Worm (Caenorhabditis elegans) whole organism, L4 larva: ENCODE measurements around the gene bed-3.

ENCODE experiments used
- F26F4.8 ChIP-seq: fragments of 200-800 bp; sonication (Bioruptor generic); conservative IDR thresholded peaks from 2 replicates; pipeline ENCODE4 v1.3.6; 2022; ENCODE audit warnings: missing genetic modification characterization, missing compliant biosample characterization
- F37D6.2 ChIP-seq: sonication (generic microtip); optimal IDR thresholded peaks from 2 replicates; lab custom pipeline; 2016; ENCODE audit warnings: mild to moderate bottlenecking, missing genetic modification characterization, missing compliant biosample characterization
- Y5F2A.4 ChIP-seq: fragments of 200-800 bp; sonication (Bioruptor generic); optimal IDR thresholded peaks from 2 replicates; lab custom pipeline; 2018; ENCODE audit warnings: mild to moderate bottlenecking, missing genetic modification characterization, missing compliant biosample characterization
- ZK337.2 ChIP-seq: fragments of 200-800 bp; sonication (Bioruptor generic); IDR thresholded peaks from 2 replicates; pipeline ENCODE4 v1.3.6; 2022; ENCODE audit warnings: missing genetic modification reagents, missing genetic modification characterization, missing compliant biosample characterization
- ZK546.5 ChIP-seq, 2 experiments: sonication (generic microtip); optimal IDR thresholded peaks; 2 replicates each; lab custom pipeline; 2017; ENCODE audit warnings: missing biosample characterization in 2 of 2, missing genetic modification characterization in 2 of 2
- aha-1 ChIP-seq: fragments of 150-350 bp; peaks from one replicate; lab custom pipeline; 2014; ENCODE audit warnings: missing biosample characterization, missing genetic modification characterization
- aly-2 ChIP-seq: sonication (generic microtip); optimal IDR thresholded peaks from 2 replicates; lab custom pipeline; 2018; ENCODE audit warnings: missing biosample characterization, missing genetic modification characterization
- ama-1 ChIP-seq: fragments of 150-350 bp; optimal IDR thresholded peaks from 2 replicates; lab custom pipeline; 2014; ENCODE audit warnings: inconsistent platforms, mixed read lengths
- arid-1 ChIP-seq: fragments of 200-800 bp; sonication (Bioruptor generic); conservative IDR thresholded peaks from 2 replicates; pipeline ENCODE4 v1.3.6; 2022; ENCODE audit warnings: missing genetic modification reagents, missing genetic modification characterization, missing compliant biosample characterization
- ceh-28 ChIP-seq: fragments of 150-350 bp; optimal IDR thresholded peaks from 2 replicates; lab custom pipeline; 2014; ENCODE audit warnings: missing biosample characterization, missing genetic modification reagents, missing genetic modification characterization
- ceh-32 ChIP-seq: sonication (generic microtip); optimal IDR thresholded peaks from 2 replicates; lab custom pipeline; 2016; ENCODE audit warnings: mild to moderate bottlenecking, missing genetic modification characterization, missing compliant biosample characterization; ENCODE audit not compliant: poor library complexity
- ceh-62 ChIP-seq: sonication (generic microtip); optimal IDR thresholded peaks from 2 replicates; lab custom pipeline; 2017; ENCODE audit warnings: missing biosample characterization, missing genetic modification characterization
- ctbp-1 ChIP-seq: fragments of 200-800 bp; sonication (Bioruptor generic); IDR thresholded peaks from 2 replicates; pipeline ENCODE4 v1.3.6; 2022; ENCODE audit warnings: missing genetic modification reagents, missing genetic modification characterization, missing compliant biosample characterization
- daf-8 ChIP-seq: fragments of 200-800 bp; sonication (Bioruptor generic); IDR thresholded peaks from 2 replicates; pipeline ENCODE4 v1.3.6; 2022; ENCODE audit warnings: missing genetic modification characterization, missing compliant biosample characterization
- dmd-6 ChIP-seq: fragments of 200-800 bp; sonication (Bioruptor generic); IDR thresholded peaks from 2 replicates; pipeline ENCODE4 v1.3.6; 2022; ENCODE audit warnings: missing genetic modification reagents, missing genetic modification characterization, missing compliant biosample characterization
- egl-27 ChIP-seq: sonication (generic microtip); optimal IDR thresholded peaks from 3 replicates; lab custom pipeline; 2017; ENCODE audit warnings: missing biosample characterization, missing genetic modification reagents, missing genetic modification characterization
- egl-43 ChIP-seq: fragments of 200-800 bp; sonication (Bioruptor generic); IDR thresholded peaks from 2 replicates; pipeline ENCODE4 v1.3.6; 2022; ENCODE audit warnings: missing genetic modification reagents, missing genetic modification characterization, missing compliant biosample characterization
- hlh-11 ChIP-seq: fragments of 200-800 bp; sonication (Bioruptor generic); optimal IDR thresholded peaks from 2 replicates; lab custom pipeline; 2018; ENCODE audit warnings: mild to moderate bottlenecking, missing genetic modification characterization, missing compliant biosample characterization
- hmg-1.1 ChIP-seq: fragments of 200-800 bp; sonication (Bioruptor generic); IDR thresholded peaks from 2 replicates; pipeline ENCODE4 v1.3.6; 2022; ENCODE audit warnings: missing genetic modification reagents, missing genetic modification characterization, missing compliant biosample characterization
- lim-7 ChIP-seq: fragments of 200-800 bp; sonication (Bioruptor generic); IDR thresholded peaks from 2 replicates; pipeline ENCODE4 v1.3.6; 2022; ENCODE audit warnings: missing genetic modification characterization, missing compliant biosample characterization
- lin-39 ChIP-seq: fragments of 150-350 bp; optimal IDR thresholded peaks from 2 replicates; lab custom pipeline; 2014; ENCODE audit warnings: missing biosample characterization, missing genetic modification reagents, missing genetic modification characterization
- mdt-29 ChIP-seq: fragments of 200-800 bp; sonication (Bioruptor generic); IDR thresholded peaks from 2 replicates; pipeline ENCODE4 v1.3.6; 2022; ENCODE audit warnings: missing genetic modification reagents, missing genetic modification characterization, missing compliant biosample characterization
- mxl-3 ChIP-seq: fragments of 200-800 bp; sonication (Bioruptor generic); optimal IDR thresholded peaks from 2 replicates; lab custom pipeline; 2018; ENCODE audit warnings: mild to moderate bottlenecking, missing genetic modification characterization, missing compliant biosample characterization
- nhr-10 ChIP-seq: fragments of 150-350 bp; optimal IDR thresholded peaks from 2 replicates; lab custom pipeline; 2014; ENCODE audit warnings: missing biosample characterization, missing genetic modification characterization
- nhr-11 ChIP-seq: fragments of 150-350 bp; optimal IDR thresholded peaks from 2 replicates; lab custom pipeline; 2014; ENCODE audit warnings: missing biosample characterization, missing genetic modification characterization
- nhr-237 ChIP-seq: sonication (generic microtip); optimal IDR thresholded peaks from 2 replicates; lab custom pipeline; 2017; ENCODE audit warnings: missing biosample characterization, missing genetic modification characterization
- nhr-41 ChIP-seq: fragments of 200-800 bp; sonication (Bioruptor generic); IDR thresholded peaks from 2 replicates; pipeline ENCODE4 v1.3.6; 2022; ENCODE audit warnings: missing genetic modification reagents, missing genetic modification characterization, missing compliant biosample characterization
- pqm-1 ChIP-seq: sonication (generic microtip); optimal IDR thresholded peaks from 2 replicates; lab custom pipeline; 2017; ENCODE audit warnings: missing biosample characterization, missing genetic modification characterization
- sdz-12 ChIP-seq: fragments of 200-800 bp; sonication (Bioruptor generic); optimal IDR thresholded peaks from 2 replicates; lab custom pipeline; 2018; ENCODE audit warnings: mild to moderate bottlenecking, missing genetic modification characterization, missing compliant biosample characterization
- set-16 ChIP-seq: fragments of 200-800 bp; sonication (Bioruptor generic); IDR thresholded peaks from 2 replicates; pipeline ENCODE4 v1.3.6; 2022; ENCODE audit warnings: missing genetic modification reagents, missing genetic modification characterization, missing compliant biosample characterization
- snpc-1.2 ChIP-seq: fragments of 200-800 bp; sonication (Bioruptor generic); IDR thresholded peaks from 2 replicates; pipeline ENCODE4 v1.3.6; 2022; ENCODE audit warnings: missing genetic modification reagents, missing genetic modification characterization, missing compliant biosample characterization
- snpc-4 ChIP-seq: fragments of 150-350 bp; optimal IDR thresholded peaks from 2 replicates; lab custom pipeline; 2014; ENCODE audit warnings: missing biosample characterization, missing genetic modification characterization
- spr-1 ChIP-seq: sonication (generic microtip); optimal IDR thresholded peaks from 2 replicates; lab custom pipeline; 2016; ENCODE audit warnings: mild to moderate bottlenecking, missing genetic modification characterization, missing compliant biosample characterization
- tra-1 ChIP-seq: fragments of 200-800 bp; sonication (Bioruptor generic); IDR thresholded peaks from 2 replicates; pipeline ENCODE4 v1.3.6; 2022; ENCODE audit warnings: missing genetic modification reagents, missing genetic modification characterization, missing compliant biosample characterization
- unc-62 ChIP-seq, 3 experiments: fragments of 150-350 bp in 1 of 3; sonication (generic microtip); optimal IDR thresholded peaks in 2 of 3; peaks in 1 of 3; 1 replicate in 1 of 3; 2 replicates in 2 of 3; lab custom pipeline; 2014 to 2017; ENCODE audit warnings: missing biosample characterization in 3 of 3, missing genetic modification characterization in 3 of 3, missing genetic modification reagents in 3 of 3, missing genotype in 1 of 3
- zip-2 ChIP-seq: fragments of 150-350 bp; optimal IDR thresholded peaks from 2 replicates; lab custom pipeline; 2014; ENCODE audit warnings: missing biosample characterization, missing genetic modification characterization
- ztf-7 ChIP-seq: fragments of 150-350 bp; optimal IDR thresholded peaks from 2 replicates; lab custom pipeline; 2014; ENCODE audit warnings: missing biosample characterization, missing genetic modification characterization

bed-3 gene

DNA sequence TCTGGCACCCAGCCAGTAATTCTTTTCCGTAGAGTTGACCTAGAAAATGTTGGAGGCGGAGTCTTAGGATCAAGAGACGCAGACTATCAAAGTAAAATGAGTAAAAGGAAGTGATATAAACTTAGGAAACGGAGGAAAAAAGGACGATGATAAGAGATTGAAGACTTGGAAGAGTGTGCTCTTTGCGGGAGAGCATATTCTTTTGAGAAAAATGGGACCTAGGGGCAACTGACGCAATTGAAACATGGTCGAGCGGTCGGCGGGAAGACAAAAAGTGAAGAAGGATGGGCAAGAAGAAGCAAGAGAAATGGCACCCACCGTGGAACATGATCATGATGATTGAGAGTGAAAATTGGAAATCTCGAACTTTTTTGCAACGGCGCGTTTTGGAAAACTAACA, 31.7 kb downstream of the bed-3 start:
- TF ChIP-seq sdz-12 (no peak), unc-62 (GFP tag; optimal IDR thresholded peaks at IDR 0.05 in 1 of 2; lab: Kevin White, UChicago) (peak in 1 of 2 experiments; percentile 86), unc-62 (tag; optimal IDR thresholded peaks at IDR 0.05; lab: Kevin White, UChicago) (no peak), nhr-11 (peak; percentile 53), snpc-4 (tag; lab: Kevin White, UChicago) (no peak), egl-43 (GFP tag; lab: Robert Waterston, UW) (no peak), mdt-29 (GFP tag; lab: Robert Waterston, UW) (no peak), spr-1 (tag; lab: Kevin White, UChicago) (no peak), hlh-11 (tag; lab: Kevin White, UChicago) (peak; percentile 34), egl-27 (no peak), dmd-6 (no peak), ztf-7 (tag; lab: Kevin White, UChicago) (no peak), ctbp-1 (GFP tag; lab: Robert Waterston, UW) (no peak), nhr-41 (no peak), hmg-1.1 (GFP tag; lab: Robert Waterston, UW) (no peak), lin-39 (tag; lab: Kevin White, UChicago) (no peak), lim-7 (GFP tag; lab: Robert Waterston, UW) (no peak), snpc-1.2 (GFP tag; lab: Robert Waterston, UW) (no peak)

ce11 chrIV:9953333-9953732, 37.0 kb downstream of the bed-3 start, which contains the start of gene gon-1:
gon-1 (minus strand) TSS chrIV:9953433.
- TF ChIP-seq arid-1 (GFP tag; lab: Robert Waterston, UW) (no peak), ctbp-1 (GFP tag; lab: Robert Waterston, UW) (no peak), Y5F2A.4 (GFP tag; lab: Kevin White, UChicago) (no peak), F26F4.8 (GFP tag; lab: Robert Waterston, UW) (no peak), nhr-237 (tag; lab: Kevin White, UChicago) (no peak), unc-62 (GFP tag; optimal IDR thresholded peaks at IDR 0.05 in 1 of 2; lab: Kevin White, UChicago) (no peak), unc-62 (tag; optimal IDR thresholded peaks at IDR 0.05; lab: Kevin White, UChicago) (no peak), mxl-3 (GFP tag; lab: Kevin White, UChicago) (no peak), ceh-62 (tag; lab: Kevin White, UChicago) (no peak), hlh-11 (tag; lab: Kevin White, UChicago) (no peak), egl-43 (GFP tag; lab: Robert Waterston, UW) (no peak), daf-8 (GFP tag; lab: Robert Waterston, UW) (no peak), pqm-1 (tag; lab: Kevin White, UChicago) (no peak), aha-1 (tag; lab: Kevin White, UChicago) (no peak), ama-1 (lab: Kevin White, UChicago) (no peak), set-16 (GFP tag; lab: Robert Waterston, UW) (no peak), ZK546.5 (tag; optimal IDR thresholded peaks at IDR 0.05; lab: Kevin White, UChicago) (no peak), nhr-10 (tag; lab: Kevin White, UChicago) (no peak)

- TF ChIP-seq tra-1 (GFP tag; lab: Robert Waterston, UW) (no peak), snpc-4 (tag; lab: Kevin White, UChicago) (no peak)
Measured at ce11 chrIV:9963945-9964344, 47.6 kb downstream of the bed-3 start, which contains the start of gene T13H10.2. T13H10.2 (plus strand) TSS chrIV:9964245.

ce11 chrIV:9969081-9969480, 52.8 kb downstream of the bed-3 start, which contains the start of the genes kin-5 and C47E12.11:
kin-5 (minus strand) TSS chrIV:9969181.
C47E12.11 (plus strand) TSS chrIV:9969400.
- no peak for TF ChIP-seq ZK337.2 (GFP tag; lab: Robert Waterston, UW)
- TF ChIP-seq F37D6.2 (tag; lab: Kevin White, UChicago): no peak
- no peak for TF ChIP-seq unc-62 (GFP tag; optimal IDR thresholded peaks at IDR 0.05 in 1 of 2; lab: Kevin White, UChicago)
- TF ChIP-seq unc-62 (tag; optimal IDR thresholded peaks at IDR 0.05; lab: Kevin White, UChicago): no peak
- no peak for TF ChIP-seq ceh-28 (tag; lab: Kevin White, UChicago)
- TF ChIP-seq aly-2 (tag; lab: Kevin White, UChicago): no peak
- no peak for TF ChIP-seq lim-7 (GFP tag; lab: Robert Waterston, UW)
- TF ChIP-seq zip-2: no peak
- TF ChIP-seq ceh-32 (tag; lab: Kevin White, UChicago): no peak
- TF ChIP-seq, all 104 proteins: peak for 0
